Worm (Caenorhabditis elegans): ENCODE data around the gene cct-5.

The cct-5 gene

DNA sequence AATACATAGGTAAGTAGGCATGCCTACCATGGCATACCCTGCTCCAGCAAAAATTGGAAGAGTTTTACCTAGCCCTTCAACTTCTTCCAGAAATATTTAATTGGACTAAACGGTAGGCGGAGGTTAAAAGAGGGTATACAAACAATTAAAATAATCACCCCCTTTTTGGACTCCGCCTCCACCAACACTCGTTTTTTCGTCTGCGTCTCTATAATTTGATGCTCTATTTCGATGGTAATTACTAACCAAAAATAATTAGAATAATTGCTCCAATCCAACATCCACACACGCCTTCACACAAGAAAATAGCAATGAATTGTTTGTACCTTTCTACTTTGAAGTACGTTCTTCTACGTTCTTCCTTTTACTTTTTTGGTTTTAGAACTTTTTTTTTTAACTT lies 55.2 kb downstream of the cct-5 start:
- TF ChIP-seq unc-62 (GFP tag; optimal IDR thresholded peaks at IDR 0.05), result no peak

DNA sequence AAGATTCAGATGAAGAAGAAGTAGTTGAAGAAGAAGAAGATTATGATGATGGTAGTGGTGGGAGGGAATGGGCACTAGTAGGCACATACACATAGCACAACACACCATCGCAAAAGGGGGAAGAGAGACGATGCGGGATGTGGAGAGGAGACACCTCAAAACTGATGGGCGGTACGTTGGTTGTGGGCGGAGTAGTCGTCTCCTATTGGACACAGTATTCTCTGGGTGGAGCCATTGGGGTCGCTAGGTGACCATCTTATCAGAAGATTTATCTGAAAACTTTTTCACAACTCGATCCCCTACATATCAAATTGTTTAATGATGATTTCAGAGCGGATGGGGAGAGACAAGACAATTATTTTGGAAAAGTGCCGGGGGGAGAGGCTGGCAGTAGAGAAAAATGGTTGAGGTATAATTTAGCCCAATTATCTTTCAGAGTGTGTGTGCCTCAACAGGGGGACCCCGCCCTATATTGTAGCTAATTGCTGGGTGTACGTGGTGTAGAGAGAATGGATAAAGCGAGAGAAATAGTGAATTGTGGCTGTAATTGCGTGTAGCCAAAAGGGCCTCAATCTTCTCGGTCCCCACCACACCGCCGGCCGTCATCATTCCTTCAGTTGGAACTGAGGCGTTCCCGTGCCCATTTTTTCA lies 57.0 kb downstream of the cct-5 start:
- no peak for TF ChIP-seq unc-62 (GFP tag; optimal IDR thresholded peaks at IDR 0.05)

DNA sequence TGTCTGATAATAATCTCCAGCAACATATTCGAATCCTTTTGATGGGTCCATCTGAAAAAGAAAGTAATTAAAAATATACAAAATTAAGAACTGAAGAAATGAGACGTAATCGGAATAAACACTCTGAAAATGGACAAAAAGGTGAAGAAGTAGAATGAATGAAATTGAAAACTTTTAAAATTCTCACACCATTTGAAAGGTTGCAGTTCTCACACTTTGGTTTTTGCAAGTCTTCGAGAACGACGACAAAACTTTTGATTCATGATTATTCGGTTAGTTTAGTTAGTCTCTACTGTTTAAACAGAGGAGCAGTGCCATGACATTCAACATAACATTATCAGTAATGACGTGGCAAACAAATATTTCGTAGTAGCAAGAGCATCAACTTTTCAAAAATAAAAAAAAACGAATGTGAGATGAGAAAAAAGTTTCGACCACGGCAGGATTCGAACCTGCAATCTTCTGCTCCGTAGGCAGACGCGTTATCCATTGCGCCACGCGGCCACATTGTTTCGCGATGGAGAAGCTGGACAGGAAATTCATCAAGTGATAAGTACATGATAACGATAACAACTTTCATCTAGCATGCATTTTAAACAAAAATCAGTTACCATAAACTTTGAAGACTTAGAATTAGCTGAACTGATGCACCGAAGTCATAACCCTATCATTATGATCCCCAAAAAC lies 57.9 kb downstream of the cct-5 start, which contains the start of gene ceh-43:
Gene ceh-43, minus strand, starts transcription at position 51 of the 687 bp plus-strand sequence.
- no peak for TF ChIP-seq unc-62 (GFP tag; optimal IDR thresholded peaks at IDR 0.05)

DNA sequence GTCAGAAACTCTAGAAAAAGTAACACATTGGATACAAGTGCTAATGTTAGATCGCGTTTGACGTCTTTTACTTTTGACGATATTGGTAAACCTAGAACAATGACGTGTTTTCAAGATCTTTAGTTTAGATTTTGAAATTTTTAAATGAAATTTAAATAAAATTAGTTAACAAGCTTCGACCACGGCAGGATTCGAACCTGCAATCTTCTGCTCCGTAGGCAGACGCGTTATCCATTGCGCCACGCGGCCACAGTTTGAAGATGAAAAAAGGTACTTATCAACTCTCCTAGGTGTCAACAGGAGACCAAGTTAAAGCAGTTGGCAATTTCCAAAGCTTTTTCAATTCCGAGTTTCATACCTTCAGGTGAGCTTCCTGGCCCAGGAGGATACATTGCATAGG lies 58.6 kb downstream of the cct-5 start:
- TF ChIP-seq unc-62 (GFP tag; optimal IDR thresholded peaks at IDR 0.05), result no peak

All from whole organism, dauer.